Fruit fly (Drosophila melanogaster): ENCODE data around the gene CG43798.

- TF ChIP-seq CTCF (optimal IDR thresholded peaks at IDR 0.05) (no peak), CG8478 (optimal IDR thresholded peaks at IDR 0.05) (no peak)
These were observed 40.4 kb downstream of the CG43798 start, which contains the start of gene Elba3 for dm6 chr2L:4687211-4687610.
